Worm (Caenorhabditis elegans) whole organism, late embryonic: Measurements from ENCODE around the gene serp-1.1.

Experiments used
- Y22D7AL.16 ChIP-seq: sonication (generic microtip); optimal IDR thresholded peaks from 2 replicates; lab custom pipeline; 2016; ENCODE audit warnings: missing genetic modification characterization, missing compliant biosample characterization
- hlh-6 ChIP-seq: sonication (generic microtip); optimal IDR thresholded peaks from 2 replicates; lab custom pipeline; 2016; ENCODE audit warnings: missing genotype, missing genetic modification characterization, missing compliant biosample characterization

DNA sequence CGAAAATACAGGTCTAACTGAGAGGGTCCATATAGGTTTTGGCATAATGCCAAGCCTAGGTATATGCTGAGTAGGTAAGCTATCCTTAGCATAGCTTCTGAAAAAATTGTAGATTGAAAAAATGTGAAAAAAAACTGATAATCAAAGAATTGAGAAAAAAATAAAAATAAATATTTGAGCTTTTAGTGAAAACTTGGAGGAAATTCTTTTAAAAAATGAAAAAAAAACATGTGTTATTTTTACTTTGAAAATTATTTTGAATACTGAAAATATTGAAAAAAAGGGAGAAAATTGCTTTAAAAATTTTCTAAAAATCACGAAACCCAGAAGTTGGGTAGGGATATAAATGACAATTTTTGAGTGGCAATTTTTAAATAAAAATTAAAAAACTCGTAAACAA is 46.1 kb downstream of the serp-1.1 start, which contains the start of gene F53H4.3:
- TF ChIP-seq Y22D7AL.16 (tag; lab: Kevin White, UChicago) (no peak), hlh-6 (tag; lab: Kevin White, UChicago) (no peak)
